Worm (Caenorhabditis elegans) whole organism, early embryonic: Measurements from ENCODE around the gene gldi-8.

ENCODE experiments used
- B0310.2 ChIP-seq: sonication (generic microtip); optimal IDR thresholded peaks from 2 replicates; lab custom pipeline; 2016; ENCODE audit warnings: mild to moderate bottlenecking, missing genetic modification characterization, missing compliant biosample characterization
- F13C5.2 ChIP-seq: sonication (generic microtip); optimal IDR thresholded peaks from 2 replicates; lab custom pipeline; 2017; ENCODE audit warnings: mild to moderate bottlenecking, missing genetic modification characterization, inconsistent platforms, missing compliant biosample characterization
- aly-1 ChIP-seq: sonication (generic microtip); optimal IDR thresholded peaks from 2 replicates; lab custom pipeline; 2016; ENCODE audit warnings: missing genetic modification characterization, missing compliant biosample characterization
- ama-1 ChIP-seq: fragments of 150-350 bp; optimal IDR thresholded peaks from 2 replicates; lab custom pipeline; 2014
- ceh-36 ChIP-seq: sonication (generic microtip); optimal IDR thresholded peaks from 2 replicates; lab custom pipeline; 2016; ENCODE audit warnings: missing genetic modification characterization, inconsistent platforms, missing compliant biosample characterization
- flt-1 ChIP-seq: fragments of 200-800 bp; sonication (Bioruptor generic); IDR thresholded peaks from 2 replicates; pipeline ENCODE4 v1.3.6; 2022; ENCODE audit warnings: missing genetic modification characterization, missing compliant biosample characterization
- hmbx-1 ChIP-seq: sonication (generic microtip); optimal IDR thresholded peaks from 2 replicates; lab custom pipeline; 2016; ENCODE audit warnings: mild to moderate bottlenecking, missing genetic modification characterization, missing compliant biosample characterization
- pes-1 ChIP-seq: fragments of 200-800 bp; sonication (Bioruptor generic); IDR thresholded peaks from 2 replicates; pipeline ENCODE4 v1.3.6; 2022; ENCODE audit warnings: missing genetic modification reagents, missing genetic modification characterization, missing compliant biosample characterization

DNA sequence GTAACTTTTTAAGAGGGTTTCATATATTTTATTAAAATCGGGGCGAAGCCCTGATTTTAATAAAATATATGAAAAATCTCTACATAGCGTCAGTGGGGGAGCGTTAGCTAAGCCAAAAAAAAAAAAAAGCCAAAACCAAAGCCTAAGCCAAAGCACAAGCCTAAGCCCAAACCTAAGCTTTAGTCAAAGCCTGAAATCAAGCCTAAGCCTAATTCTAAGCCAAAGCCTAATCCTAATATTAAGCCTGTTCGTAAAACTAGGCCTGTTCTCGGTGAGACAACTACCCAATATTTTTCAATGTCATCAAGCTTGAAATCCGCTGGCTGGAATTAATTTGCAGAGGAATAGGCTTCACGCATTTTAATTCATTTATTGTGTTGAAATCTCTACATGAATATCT, 3.9 kb downstream of the gldi-8 start:
- TF ChIP-seq ama-1: no peak
- no peak for TF ChIP-seq hmbx-1
- TF ChIP-seq flt-1 (GFP tag; lab: Robert Waterston, UW): no peak
- no peak for TF ChIP-seq B0310.2
- no peak for TF ChIP-seq pes-1
- TF ChIP-seq F13C5.2 (tag; lab: Kevin White, UChicago): no peak
- TF ChIP-seq aly-1 (tag; lab: Kevin White, UChicago): no peak
- TF ChIP-seq ceh-36 (tag; lab: Kevin White, UChicago): peak; percentile 31
